Worm (Caenorhabditis elegans): ENCODE results near the gene glb-10.

The glb-10 gene

DNA sequence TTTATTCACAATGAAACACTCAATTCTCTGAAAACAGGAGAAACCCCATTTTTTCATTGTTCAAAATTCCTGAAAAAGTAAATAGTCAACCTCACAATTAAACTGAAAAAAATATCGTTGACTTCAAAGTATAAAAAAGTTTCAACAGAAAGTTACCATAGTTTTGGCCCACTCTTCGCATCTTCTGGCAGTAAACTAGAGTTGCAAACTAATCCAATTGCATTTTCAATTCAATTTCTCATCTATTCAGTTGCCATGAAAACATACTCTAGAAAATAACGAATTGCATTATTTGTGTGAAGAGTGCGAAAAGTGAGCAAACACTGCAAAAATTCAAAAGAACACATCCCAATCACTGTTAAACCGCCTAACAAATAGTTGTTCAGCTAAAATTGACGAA, 45.4 kb downstream of the glb-10 start, which contains the start of gene F13H8.3:
Gene F13H8.3, plus strand, starts transcription at position 301 of the 400 bp plus-strand sequence.
- TF ChIP-seq nhr-85 (tag) = no peak
- no peak for TF ChIP-seq ceh-8 (GFP tag; optimal IDR thresholded peaks at IDR 0.05)
- no peak for TF ChIP-seq mab-9 (GFP tag; IDR thresholded peaks at IDR 0.05)
- TF ChIP-seq snu-23 (GFP tag; optimal IDR thresholded peaks at IDR 0.05) = no peak
- TF ChIP-seq unc-130 (tag; optimal IDR thresholded peaks at IDR 0.05) = no peak
- no peak for TF ChIP-seq fos-1 (tag; optimal IDR thresholded peaks at IDR 0.05)
- no peak for TF ChIP-seq nhr-19 (GFP tag; conservative IDR thresholded peaks at IDR 0.05)
- TF ChIP-seq nhr-47 (tag; optimal IDR thresholded peaks at IDR 0.05) = no peak
- TF ChIP-seq mdl-1 (tag; optimal IDR thresholded peaks at IDR 0.05) = no peak
- TF ChIP-seq Y116A8C.19 (tag; optimal IDR thresholded peaks at IDR 0.05; ENCODE audit: borderline replicate concordance) = no peak
- TF ChIP-seq lin-15B (tag; optimal IDR thresholded peaks at IDR 0.05) = no peak
- TF ChIP-seq isw-1 (GFP tag; IDR thresholded peaks at IDR 0.05) = no peak
- TF ChIP-seq unc-30 (tag; optimal IDR thresholded peaks at IDR 0.05) = no peak
- TF ChIP-seq lin-39 (tag; optimal IDR thresholded peaks at IDR 0.05) = no peak
- no peak for TF ChIP-seq C34B4.2 (tag; optimal IDR thresholded peaks at IDR 0.05)
- no peak for TF ChIP-seq hlh-4 (tag; optimal IDR thresholded peaks at IDR 0.05)

DNA sequence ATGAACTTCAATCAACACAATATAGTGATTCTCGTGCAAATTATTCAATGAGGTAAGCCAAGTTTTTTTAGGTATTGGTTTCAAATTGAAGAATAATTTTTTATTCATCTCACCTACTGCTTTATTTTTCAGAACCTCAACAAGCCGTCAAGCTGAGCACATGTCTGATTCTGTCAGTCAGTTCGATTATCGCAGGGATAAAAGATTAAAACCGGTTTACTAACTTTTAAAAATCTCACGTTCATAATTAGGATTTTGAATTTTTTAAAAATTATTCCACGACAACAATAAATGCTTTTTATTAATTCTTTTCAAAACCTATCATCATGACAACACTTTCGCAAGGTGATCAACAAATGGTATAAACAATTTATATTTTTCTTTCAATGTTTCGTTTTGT, 46.9 kb downstream of the glb-10 start, which contains the start of gene F13H8.12:
Gene F13H8.12, plus strand, starts transcription at position 301 of the 400 bp plus-strand sequence.
- no peak for TF ChIP-seq mdl-1 (tag; optimal IDR thresholded peaks at IDR 0.05)
- TF ChIP-seq nhr-237 (tag; optimal IDR thresholded peaks at IDR 0.05) = no peak
- no peak for TF ChIP-seq rnt-1 (tag; optimal IDR thresholded peaks at IDR 0.05)
- TF ChIP-seq nhr-20 (tag; optimal IDR thresholded peaks at IDR 0.05) = no peak
- no peak for TF ChIP-seq ces-1 (GFP tag; optimal IDR thresholded peaks at IDR 0.05)
- no peak for TF ChIP-seq fkh-10 (GFP tag; optimal IDR thresholded peaks at IDR 0.05)
- no peak for TF ChIP-seq lin-39 (tag; optimal IDR thresholded peaks at IDR 0.05)
- TF ChIP-seq zag-1 (tag; optimal IDR thresholded peaks at IDR 0.05) = no peak
- no peak for TF ChIP-seq lin-14 (GFP tag; optimal IDR thresholded peaks at IDR 0.05)

DNA sequence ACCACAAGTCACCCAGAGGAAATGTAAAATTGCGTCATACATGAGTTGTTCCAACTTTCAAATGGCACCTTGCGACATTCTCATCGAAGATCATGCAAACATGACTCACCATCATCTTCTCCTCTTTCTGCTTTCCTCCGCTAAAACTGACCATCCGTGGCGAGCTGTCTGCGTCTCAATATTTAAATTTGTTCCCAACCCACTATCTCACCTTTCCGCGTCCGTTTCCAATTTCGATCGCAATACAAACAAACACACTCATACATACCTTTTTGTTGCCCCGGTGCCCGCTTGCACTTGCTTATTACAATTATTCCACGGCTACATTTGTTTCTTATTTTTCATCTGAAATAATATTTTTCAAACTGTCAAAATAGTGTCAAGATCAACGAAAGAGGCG, 48.4 kb downstream of the glb-10 start, which contains the start of gene nmgp-1:
Gene nmgp-1, plus strand, starts transcription at position 174 of the 400 bp plus-strand sequence.
- TF ChIP-seq lin-35 (GFP tag; optimal IDR thresholded peaks at IDR 0.05) = no peak
- TF ChIP-seq aha-1 (tag; optimal IDR thresholded peaks at IDR 0.05) = no peak
- no peak for TF ChIP-seq ceh-90 (tag; optimal IDR thresholded peaks at IDR 0.05)
- TF ChIP-seq ama-1 (optimal IDR thresholded peaks at IDR 0.05) = no peak
- TF ChIP-seq ceh-88 (GFP tag; IDR thresholded peaks at IDR 0.05) = no peak
- TF ChIP-seq unc-62 (GFP tag; optimal IDR thresholded peaks at IDR 0.05) = no peak
- no peak for TF ChIP-seq skn-1 (tag; optimal IDR thresholded peaks at IDR 0.05)

DNA sequence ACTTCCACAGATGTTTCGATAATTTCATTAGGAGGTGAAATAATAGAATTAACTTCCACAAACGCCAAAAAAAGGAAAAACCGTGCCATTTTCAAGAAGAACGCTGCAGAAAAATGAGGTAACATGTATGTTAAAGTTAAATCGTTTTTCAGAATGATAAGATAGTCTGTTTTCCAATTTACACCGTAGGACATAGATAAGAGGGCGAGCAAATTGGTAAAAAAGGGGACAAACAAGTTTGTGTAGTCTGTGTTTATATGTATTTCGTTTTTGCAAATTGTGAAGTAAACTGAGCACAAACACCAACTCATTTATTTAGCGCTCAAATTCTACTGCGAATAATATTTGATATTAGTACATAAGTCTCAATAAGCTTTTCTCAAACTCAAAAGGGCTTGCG, 49.2 kb downstream of the glb-10 start, which contains the start of gene F13H8.11:
Gene F13H8.11, minus strand, starts transcription at position 155 of the 400 bp plus-strand sequence.
- no peak for TF ChIP-seq F16B12.6 (tag; optimal IDR thresholded peaks at IDR 0.05)
- TF ChIP-seq lin-35 (GFP tag; optimal IDR thresholded peaks at IDR 0.05) = peak in 1 of 2 experiments; percentile 8
- TF ChIP-seq ets-5 (GFP tag; IDR thresholded peaks at IDR 0.05) = no peak
- peak; percentile 29 for TF ChIP-seq elt-2 (tag; optimal IDR thresholded peaks at IDR 0.05)
- no peak for TF ChIP-seq ceh-82 (tag; optimal IDR thresholded peaks at IDR 0.05)
- TF ChIP-seq unc-86 (tag; optimal IDR thresholded peaks at IDR 0.05) = no peak
- no peak for TF ChIP-seq dpl-1 (GFP tag; optimal IDR thresholded peaks at IDR 0.05)
